Worm (Caenorhabditis elegans) whole organism, L3 larva: ENCODE data around the gene mnm-2.

Source experiments
- R02D3.7 ChIP-seq: fragments of 150-350 bp; optimal IDR thresholded peaks from 2 replicates; lab custom pipeline; 2014; ENCODE audit warnings: missing biosample characterization, missing genetic modification characterization
- ZK546.5 ChIP-seq: sonication (generic microtip); optimal IDR thresholded peaks from 2 replicates; lab custom pipeline; 2017; ENCODE audit warnings: missing biosample characterization, missing genetic modification characterization
- aly-2 ChIP-seq: fragments of 150-350 bp; optimal IDR thresholded peaks from 2 replicates; lab custom pipeline; 2014; ENCODE audit warnings: missing biosample characterization, missing genetic modification characterization
- ceh-16 ChIP-seq: sonication (generic microtip); optimal IDR thresholded peaks from 2 replicates; lab custom pipeline; 2017; ENCODE audit warnings: missing biosample characterization, missing genetic modification characterization
- ceh-28 ChIP-seq: fragments of 150-350 bp; optimal IDR thresholded peaks from 2 replicates; lab custom pipeline; 2014; ENCODE audit warnings: missing biosample characterization, missing genetic modification reagents, missing genetic modification characterization
- ceh-82 ChIP-seq: fragments of 150-350 bp; optimal IDR thresholded peaks from 2 replicates; lab custom pipeline; 2014; ENCODE audit warnings: missing biosample characterization, missing genetic modification characterization
- ceh-9 ChIP-seq: sonication (generic microtip); optimal IDR thresholded peaks from 2 replicates; lab custom pipeline; 2018; ENCODE audit warnings: missing biosample characterization, missing genetic modification characterization
- daf-12 ChIP-seq: fragments of 150-350 bp; optimal IDR thresholded peaks from 2 replicates; lab custom pipeline; 2014; ENCODE audit warnings: missing biosample characterization, missing genetic modification reagents, missing genetic modification characterization
- egl-27 ChIP-seq: sonication (generic microtip); optimal IDR thresholded peaks from 4 replicates; lab custom pipeline; 2017; ENCODE audit warnings: missing biosample characterization, missing genetic modification reagents, missing genetic modification characterization
- egl-5 ChIP-seq: fragments of 150-350 bp; optimal IDR thresholded peaks from 2 replicates; lab custom pipeline; 2017; ENCODE audit warnings: missing biosample characterization, missing genetic modification reagents, missing genetic modification characterization, inconsistent platforms
- elt-2 ChIP-seq: sonication (generic microtip); optimal IDR thresholded peaks from 2 replicates; lab custom pipeline; 2016; ENCODE audit warnings: missing genetic modification reagents, mild to moderate bottlenecking, missing genetic modification characterization, missing compliant biosample characterization
- eor-1 ChIP-seq, 2 experiments: fragments of 150-350 bp; optimal IDR thresholded peaks; 2 replicates each; lab custom pipeline; 2014 to 2018; ENCODE audit warnings: missing biosample characterization in 2 of 2, missing genetic modification characterization in 2 of 2
- fkh-10 ChIP-seq: sonication (generic microtip); optimal IDR thresholded peaks from 2 replicates; lab custom pipeline; 2017; ENCODE audit warnings: missing biosample characterization, missing genetic modification reagents, missing genetic modification characterization
- fos-1 ChIP-seq: fragments of 150-350 bp; optimal IDR thresholded peaks from 2 replicates; lab custom pipeline; 2014; ENCODE audit warnings: missing biosample characterization, missing genetic modification characterization
- hmg-11 ChIP-seq: sonication (generic microtip); optimal IDR thresholded peaks from 2 replicates; lab custom pipeline; 2016; ENCODE audit warnings: missing genetic modification characterization, missing compliant biosample characterization
- mml-1 ChIP-seq: fragments of 150-350 bp; sonication (generic microtip); optimal IDR thresholded peaks from 3 replicates; lab custom pipeline; 2014; ENCODE audit warnings: missing biosample characterization, missing genetic modification characterization
- nfya-1 ChIP-seq: sonication (generic microtip); optimal IDR thresholded peaks from 2 replicates; lab custom pipeline; 2017; ENCODE audit warnings: missing genetic modification characterization, mild to moderate bottlenecking, missing compliant biosample characterization, antibody characterized with exemption, moderate library complexity; ENCODE audit not compliant: insufficient read depth
- nhr-11 ChIP-seq: fragments of 150-350 bp; optimal IDR thresholded peaks from 2 replicates; lab custom pipeline; 2014; ENCODE audit warnings: missing biosample characterization, missing genetic modification characterization
- nhr-12 ChIP-seq: fragments of 150-350 bp; optimal IDR thresholded peaks from 2 replicates; lab custom pipeline; 2014; ENCODE audit warnings: missing biosample characterization, missing genetic modification characterization
- nhr-23 ChIP-seq: fragments of 150-350 bp; optimal IDR thresholded peaks from 2 replicates; lab custom pipeline; 2014; ENCODE audit warnings: missing biosample characterization, missing genetic modification reagents, missing genetic modification characterization
- nhr-237 ChIP-seq: fragments of 150-350 bp; optimal IDR thresholded peaks from 2 replicates; lab custom pipeline; 2014; ENCODE audit warnings: missing biosample characterization, missing genetic modification characterization
- nhr-43 ChIP-seq: sonication (generic microtip); optimal IDR thresholded peaks from 2 replicates; lab custom pipeline; 2016; ENCODE audit warnings: mild to moderate bottlenecking, missing genetic modification characterization, missing compliant biosample characterization; ENCODE audit not compliant: poor library complexity, severe bottlenecking
- nhr-76 ChIP-seq: fragments of 150-350 bp; sonication (generic microtip); optimal IDR thresholded peaks from 5 replicates; lab custom pipeline; 2014; ENCODE audit warnings: missing biosample characterization, missing genetic modification characterization
- nhr-77 ChIP-seq: fragments of 150-350 bp; optimal IDR thresholded peaks from 2 replicates; lab custom pipeline; 2014; ENCODE audit warnings: missing biosample characterization, missing genetic modification characterization
- pha-4 ChIP-seq: fragments of 150-350 bp; optimal IDR thresholded peaks from 2 replicates; lab custom pipeline; 2014; ENCODE audit warnings: missing biosample characterization, missing genetic modification reagents, missing genetic modification characterization
- pqm-1 ChIP-seq: fragments of 150-350 bp; optimal IDR thresholded peaks from 2 replicates; lab custom pipeline; 2017; ENCODE audit warnings: missing biosample characterization, missing genetic modification characterization, inconsistent platforms
- sea-2 ChIP-seq: fragments of 150-350 bp; sonication (generic microtip); optimal IDR thresholded peaks from 4 replicates; lab custom pipeline; 2014; ENCODE audit warnings: missing biosample characterization, missing genetic modification reagents, missing genetic modification characterization
- skn-1 ChIP-seq: fragments of 150-350 bp; optimal IDR thresholded peaks from 2 replicates; lab custom pipeline; 2014; ENCODE audit warnings: missing biosample characterization, missing genetic modification characterization
- snpc-4 ChIP-seq: fragments of 150-350 bp; optimal IDR thresholded peaks from 2 replicates; lab custom pipeline; 2014; ENCODE audit warnings: missing biosample characterization, missing genetic modification characterization
- tbx-2 ChIP-seq: sonication (generic microtip); optimal IDR thresholded peaks from 2 replicates; lab custom pipeline; 2016; ENCODE audit warnings: mild to moderate bottlenecking, missing genetic modification characterization, missing compliant biosample characterization
- zag-1 ChIP-seq: fragments of 150-350 bp; optimal IDR thresholded peaks from 2 replicates; lab custom pipeline; 2014; ENCODE audit warnings: missing biosample characterization, missing genetic modification characterization
- ztf-11 ChIP-seq: fragments of 150-350 bp; optimal IDR thresholded peaks from 2 replicates; lab custom pipeline; 2014; ENCODE audit warnings: missing biosample characterization, missing genetic modification characterization
- ztf-4 ChIP-seq: fragments of 150-350 bp; optimal IDR thresholded peaks from 2 replicates; lab custom pipeline; 2014; ENCODE audit warnings: missing biosample characterization, missing genetic modification characterization

mnm-2 gene

DNA sequence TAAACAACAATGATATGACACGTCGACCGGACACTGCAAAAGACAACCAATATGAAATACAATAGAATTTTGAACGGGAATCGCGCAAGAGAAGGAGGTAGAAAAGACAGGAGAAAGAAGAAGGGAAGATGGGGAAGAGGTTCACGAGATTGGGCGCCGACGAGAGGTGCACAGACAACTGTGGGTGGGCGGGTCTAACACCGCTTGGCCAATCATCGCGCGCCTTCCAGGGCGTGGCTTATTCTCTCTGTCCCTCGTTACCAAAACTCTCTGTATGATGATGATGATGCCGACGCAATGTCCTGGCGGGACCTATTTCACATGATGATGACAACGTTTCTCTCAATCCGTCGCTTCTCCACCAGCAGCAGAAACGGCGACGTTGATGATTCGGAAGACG is 35.8 kb upstream of the mnm-2 start:
- TF ChIP-seq aly-2 (tag; lab: Kevin White, UChicago) (no peak), nfya-1 (peak; percentile 93), pha-4 (peak; percentile 7)

DNA sequence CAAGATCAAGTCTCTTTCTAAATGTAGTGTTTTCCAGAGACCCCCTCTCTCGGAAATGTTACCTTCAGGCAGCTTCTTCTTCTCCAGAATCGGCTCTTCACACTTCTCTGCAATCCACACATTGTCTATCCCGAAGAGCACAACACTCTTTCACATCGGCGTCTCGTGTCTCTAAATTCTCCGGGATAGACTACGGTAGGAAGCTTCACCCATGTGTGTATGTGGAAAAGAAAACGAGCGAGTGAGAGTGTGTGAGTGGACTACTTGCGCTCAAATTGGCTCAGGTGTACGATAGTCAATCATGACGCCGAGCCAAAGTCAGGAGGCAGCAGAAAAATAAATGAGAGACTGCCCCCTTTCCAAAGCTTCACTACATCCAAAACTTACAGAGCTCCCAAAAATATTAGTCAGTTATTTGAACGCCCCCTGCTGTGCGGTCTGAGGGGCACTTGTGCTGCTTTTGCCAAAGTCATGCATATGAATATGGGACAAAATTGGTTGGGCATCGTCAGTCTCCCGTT is 32.5 kb upstream of the mnm-2 start:
- TF ChIP-seq daf-12 (tag; lab: Kevin White, UChicago) (no peak), fkh-10 (GFP tag; lab: Kevin White, UChicago) (peak; percentile 22), snpc-4 (tag; lab: Kevin White, UChicago) (no peak), nfya-1 (peak; percentile 50)

DNA sequence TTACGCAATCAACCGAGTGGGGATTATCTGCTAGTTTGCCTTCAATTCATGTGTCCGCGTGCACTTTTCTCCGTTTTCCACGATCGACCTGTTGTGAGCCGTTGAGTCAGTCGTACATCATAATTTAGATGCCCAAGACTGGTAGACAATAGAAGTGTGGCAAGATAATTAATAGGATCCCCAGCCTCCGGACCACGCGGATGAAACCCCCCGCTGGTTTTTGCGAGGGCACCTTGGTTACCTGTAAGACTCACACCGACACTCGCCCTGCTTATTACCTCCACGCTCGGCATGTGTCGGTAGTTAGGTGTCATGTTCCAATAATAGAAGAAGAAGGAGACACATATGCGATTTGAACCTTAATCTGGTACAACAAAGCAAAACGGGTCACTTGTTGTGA is 31.2 kb upstream of the mnm-2 start:
- TF ChIP-seq egl-27 (no peak), daf-12 (tag; lab: Kevin White, UChicago) (no peak), hmg-11 (tag; lab: Kevin White, UChicago) (no peak), ztf-4 (tag; lab: Kevin White, UChicago) (no peak), R02D3.7 (tag; lab: Kevin White, UChicago) (no peak), ceh-9 (no peak), snpc-4 (tag; lab: Kevin White, UChicago) (no peak), nhr-12 (no peak)

DNA sequence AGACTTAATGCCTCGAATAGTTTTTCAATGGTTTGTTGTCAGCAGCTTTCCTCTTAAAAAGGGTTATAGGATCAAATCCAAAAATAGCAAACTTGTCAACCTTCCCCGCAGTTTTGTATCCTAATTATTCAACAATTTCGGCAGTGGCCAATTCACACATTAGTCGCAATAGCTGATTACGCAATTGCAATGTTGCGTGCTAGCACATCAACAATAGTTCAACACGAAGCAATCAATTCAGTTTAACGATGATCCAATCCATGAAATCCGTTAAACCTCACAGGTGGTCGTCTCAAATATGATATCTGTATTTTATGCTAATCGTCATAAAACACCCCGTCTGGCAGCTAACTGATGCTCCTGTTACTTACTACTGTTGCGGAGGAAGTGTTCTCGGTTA is 27.9 kb upstream of the mnm-2 start:
- no peak for TF ChIP-seq tbx-2 (tag; lab: Kevin White, UChicago)
- no peak for TF ChIP-seq nhr-76 (tag; lab: Kevin White, UChicago)
- no peak for TF ChIP-seq ceh-9
- TF ChIP-seq eor-1 (tag; optimal IDR thresholded peaks at IDR 0.05; lab: Kevin White, UChicago), result no peak
- no peak for TF ChIP-seq mml-1 (tag; lab: Kevin White, UChicago)
- TF ChIP-seq ceh-82 (tag; lab: Kevin White, UChicago), result no peak
- TF ChIP-seq nhr-11, result no peak
- TF ChIP-seq R02D3.7 (tag; lab: Kevin White, UChicago), result no peak
- no peak for TF ChIP-seq sea-2
- TF ChIP-seq nfya-1, result no peak
- no peak for TF ChIP-seq hmg-11 (tag; lab: Kevin White, UChicago)
- no peak for TF ChIP-seq nhr-237 (tag; lab: Kevin White, UChicago)
- no peak for TF ChIP-seq nhr-43 (tag; lab: Kevin White, UChicago)

DNA sequence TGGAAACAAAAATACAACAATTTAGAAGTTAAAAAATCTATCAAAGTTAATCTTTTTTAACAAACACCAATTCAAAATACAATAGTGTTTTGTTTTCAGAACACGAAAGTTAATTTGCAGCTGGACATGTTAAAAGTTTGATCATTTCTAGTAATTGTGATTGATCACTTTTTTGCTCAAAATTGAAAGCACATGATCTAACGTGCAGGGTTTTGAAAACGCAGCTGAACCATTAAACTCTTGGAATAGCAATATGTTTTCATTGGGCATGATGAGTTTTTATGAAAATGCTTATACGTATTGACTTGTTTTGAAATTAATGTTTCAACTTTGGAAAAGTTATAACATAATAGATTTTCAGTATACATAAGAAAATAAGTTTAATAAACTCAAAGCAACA is 22.6 kb upstream of the mnm-2 start:
- no peak for TF ChIP-seq ztf-11 (tag; lab: Kevin White, UChicago)
- TF ChIP-seq zag-1 (tag; lab: Kevin White, UChicago), result no peak
- TF ChIP-seq nhr-12, result no peak
- TF ChIP-seq fos-1 (tag; lab: Kevin White, UChicago), result no peak
- TF ChIP-seq daf-12 (tag; lab: Kevin White, UChicago), result no peak
- no peak for TF ChIP-seq nhr-43 (tag; lab: Kevin White, UChicago)
- no peak for TF ChIP-seq ZK546.5 (tag; lab: Kevin White, UChicago)
- TF ChIP-seq egl-5 (tag; lab: Kevin White, UChicago), result no peak
- no peak for TF ChIP-seq nhr-23 (tag; lab: Kevin White, UChicago)
- no peak for TF ChIP-seq ceh-28 (tag; lab: Kevin White, UChicago)

DNA sequence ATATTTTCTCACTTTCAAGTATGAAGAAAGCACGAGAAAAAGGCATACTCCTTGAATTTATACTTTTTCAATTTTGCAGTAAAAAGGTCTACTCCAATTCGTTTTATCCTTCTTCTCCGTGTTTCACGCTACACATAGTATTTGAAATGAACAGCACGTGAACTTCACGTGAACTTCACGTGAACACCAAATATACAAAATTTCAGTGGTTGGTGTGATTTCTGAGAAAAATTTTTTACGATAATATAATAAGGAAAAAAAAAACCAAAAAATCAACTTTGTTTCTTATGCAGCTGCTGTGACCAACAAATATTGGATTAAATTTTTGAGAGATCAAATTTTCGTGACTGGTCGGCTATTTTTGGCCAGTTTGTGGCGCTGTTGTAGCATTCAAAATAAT is 21.8 kb upstream of the mnm-2 start:
- TF ChIP-seq ceh-16, result no peak
- TF ChIP-seq skn-1 (tag; lab: Kevin White, UChicago), result no peak
- TF ChIP-seq nfya-1, result peak; percentile 10
- TF ChIP-seq mml-1 (tag; lab: Kevin White, UChicago), result peak; percentile 91
- TF ChIP-seq elt-2 (tag; lab: Kevin White, UChicago), result no peak
- TF ChIP-seq, all 47 proteins: peak for 2

DNA sequence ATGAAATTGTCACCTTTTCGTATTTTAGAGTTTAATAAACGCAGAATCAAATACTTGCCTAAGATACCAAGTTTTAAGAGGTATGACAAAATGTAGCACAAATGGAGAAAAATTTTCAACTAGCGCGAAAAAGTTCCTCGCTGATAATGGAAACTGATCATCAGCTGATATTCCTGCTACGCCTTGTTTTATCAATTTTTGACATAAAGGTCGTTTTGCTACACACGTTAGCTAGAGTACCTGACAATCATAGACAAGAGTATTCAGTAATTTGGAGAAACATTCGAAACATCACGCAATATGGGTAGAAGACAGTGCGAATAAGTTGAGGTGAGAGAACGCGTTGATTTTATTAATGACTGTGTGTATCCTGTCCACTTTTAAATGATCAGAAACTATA is 21.0 kb upstream of the mnm-2 start:
- TF ChIP-seq nhr-77 (tag; lab: Kevin White, UChicago) (no peak), elt-2 (tag; lab: Kevin White, UChicago) (peak; percentile 66), pqm-1 (tag; lab: Kevin White, UChicago) (peak; percentile 65)
